Worm (Caenorhabditis elegans): ENCODE data around the gene str-172.

str-172 gene

ce11 chrIV:4856195-4856594 is 11.3 kb downstream of the str-172 start, which contains the start of gene Y17G9A.2:
Y17G9A.2 (minus strand) TSS chrIV:4856295.
- TF ChIP-seq Y53F4B.3 (GFP tag; IDR thresholded peaks at IDR 0.05), result no peak
- TF ChIP-seq ztf-28 (GFP tag; IDR thresholded peaks at IDR 0.05), result no peak
- TF ChIP-seq F57A8.1 (GFP tag; optimal IDR thresholded peaks at IDR 0.05), result no peak
- TF ChIP-seq chd-7 (tag; optimal IDR thresholded peaks at IDR 0.05), result no peak
- no peak for TF ChIP-seq F52B5.7 (tag; optimal IDR thresholded peaks at IDR 0.05)
- TF ChIP-seq K11D2.4 (GFP tag; IDR thresholded peaks at IDR 0.05), result no peak
- no peak for TF ChIP-seq unc-130 (GFP tag; optimal IDR thresholded peaks at IDR 0.05)
- no peak for TF ChIP-seq F22D6.2 (tag; optimal IDR thresholded peaks at IDR 0.05)
- TF ChIP-seq dox-1 (GFP tag; IDR thresholded peaks at IDR 0.05), result no peak
- no peak for TF ChIP-seq atf-7 (tag; optimal IDR thresholded peaks at IDR 0.05)
- no peak for TF ChIP-seq cebp-1 (GFP tag; IDR thresholded peaks at IDR 0.05)
- no peak for TF ChIP-seq cebp-1 (tag; optimal IDR thresholded peaks at IDR 0.05)
- TF ChIP-seq ZK185.1 (tag; optimal IDR thresholded peaks at IDR 0.05; ENCODE audit: poor library complexity, severe bottlenecking), result no peak

- TF ChIP-seq unc-130 (GFP tag; optimal IDR thresholded peaks at IDR 0.05), result no peak
- TF ChIP-seq pbrm-1 (GFP tag; IDR thresholded peaks at IDR 0.05), result no peak
- no peak for TF ChIP-seq ama-1 (optimal IDR thresholded peaks at IDR 0.05)
- no peak for TF ChIP-seq ama-1 (GFP tag; optimal IDR thresholded peaks at IDR 0.05)
- TF ChIP-seq snpc-3.4 (tag; optimal IDR thresholded peaks at IDR 0.05), result no peak
- no peak for TF ChIP-seq cebp-1 (GFP tag; IDR thresholded peaks at IDR 0.05)
- no peak for TF ChIP-seq cebp-1 (tag; optimal IDR thresholded peaks at IDR 0.05)
- TF ChIP-seq aptf-3 (GFP tag; IDR thresholded peaks at IDR 0.05), result no peak
- no peak for TF ChIP-seq die-1 (tag; optimal IDR thresholded peaks at IDR 0.05)
- no peak for TF ChIP-seq ztf-25 (GFP tag; IDR thresholded peaks at IDR 0.05)
- TF ChIP-seq tbp1 (GFP tag; optimal IDR thresholded peaks at IDR 0.05), result no peak
- TF ChIP-seq Y95B8A.8 (GFP tag; IDR thresholded peaks at IDR 0.05), result no peak
- no peak for TF ChIP-seq sea-2 (GFP tag; IDR thresholded peaks at IDR 0.05)
- no peak for TF ChIP-seq cebp-2 (GFP tag; IDR thresholded peaks at IDR 0.05)
- no peak for TF ChIP-seq F23B12.7 (tag; optimal IDR thresholded peaks at IDR 0.05; ENCODE audit: insufficient read depth)
- TF ChIP-seq snpc-1.3 (tag; optimal IDR thresholded peaks at IDR 0.05; ENCODE audit: insufficient read depth), result no peak
- TF ChIP-seq Y79H2A.3 (GFP tag; conservative IDR thresholded peaks at IDR 0.05), result no peak
- no peak for TF ChIP-seq akir-1 (GFP tag; optimal IDR thresholded peaks at IDR 0.05)
- no peak for TF ChIP-seq F57A8.1 (GFP tag; optimal IDR thresholded peaks at IDR 0.05)
Observed at ce11 chrIV:4846793-4847192, 20.7 kb downstream of the str-172 start, which contains the start of gene tat-2. tat-2 (minus strand) TSS chrIV:4846893.

ce11 chrIV:4842030-4842429 is 25.5 kb downstream of the str-172 start:
- no peak for TF ChIP-seq ceh-27 (GFP tag; optimal IDR thresholded peaks at IDR 0.05)
- TF ChIP-seq nhr-80 (tag; optimal IDR thresholded peaks at IDR 0.05), result peak; percentile 61
- TF ChIP-seq let-607 (tag; optimal IDR thresholded peaks at IDR 0.05), result no peak

- TF ChIP-seq ceh-79 (tag; optimal IDR thresholded peaks at IDR 0.05), result no peak
- TF ChIP-seq somi-1 (GFP tag; optimal IDR thresholded peaks at IDR 0.05), result no peak
- no peak for TF ChIP-seq tlf-1 (GFP tag; optimal IDR thresholded peaks at IDR 0.05)
- no peak for TF ChIP-seq hlh-12 (tag; optimal IDR thresholded peaks at IDR 0.05)
- no peak for TF ChIP-seq ets-4 (GFP tag; optimal IDR thresholded peaks at IDR 0.05)
- no peak for TF ChIP-seq aptf-3 (GFP tag; IDR thresholded peaks at IDR 0.05)
- TF ChIP-seq nhr-80 (tag; optimal IDR thresholded peaks at IDR 0.05), result no peak
- TF ChIP-seq attf-6 (GFP tag; IDR thresholded peaks at IDR 0.05), result no peak
- TF ChIP-seq atf-7 (tag; optimal IDR thresholded peaks at IDR 0.05), result no peak
- TF ChIP-seq mxl-1 (tag; optimal IDR thresholded peaks at IDR 0.05), result no peak
- TF ChIP-seq ZK185.1 (tag; optimal IDR thresholded peaks at IDR 0.05; ENCODE audit: poor library complexity, severe bottlenecking), result no peak
- no peak for TF ChIP-seq nhr-27 (tag; optimal IDR thresholded peaks at IDR 0.05)
- no peak for TF ChIP-seq unc-62 (GFP tag; optimal IDR thresholded peaks at IDR 0.05)
- no peak for TF ChIP-seq lsy-27 (tag; optimal IDR thresholded peaks at IDR 0.05; ENCODE audit: borderline replicate concordance, insufficient read depth)
Observed at ce11 chrIV:4829641-4830040, 37.9 kb downstream of the str-172 start.
